Worm (Caenorhabditis elegans) whole organism, L3 larva: ENCODE results near the gene srw-120.

Experiments
- elt-1 ChIP-seq: fragments of 150-350 bp; optimal IDR thresholded peaks from 2 replicates; lab custom pipeline; 2014; ENCODE audit warnings: missing biosample characterization, missing genetic modification characterization
- mdl-1 ChIP-seq: fragments of 150-350 bp; optimal IDR thresholded peaks from 2 replicates; lab custom pipeline; 2014; ENCODE audit warnings: missing biosample characterization, missing genetic modification characterization
- nhr-11 ChIP-seq: fragments of 150-350 bp; optimal IDR thresholded peaks from 2 replicates; lab custom pipeline; 2014; ENCODE audit warnings: missing biosample characterization, missing genetic modification characterization
- nhr-237 ChIP-seq: fragments of 150-350 bp; optimal IDR thresholded peaks from 2 replicates; lab custom pipeline; 2014; ENCODE audit warnings: missing biosample characterization, missing genetic modification characterization
- skn-1 ChIP-seq: fragments of 150-350 bp; optimal IDR thresholded peaks from 2 replicates; lab custom pipeline; 2014; ENCODE audit warnings: missing biosample characterization, missing genetic modification characterization
- ztf-11 ChIP-seq: fragments of 150-350 bp; optimal IDR thresholded peaks from 2 replicates; lab custom pipeline; 2014; ENCODE audit warnings: missing biosample characterization, missing genetic modification characterization

- no peak for TF ChIP-seq nhr-11 (tag; lab: Kevin White, UChicago)
- TF ChIP-seq ztf-11 (tag; lab: Kevin White, UChicago) = no peak
- TF ChIP-seq nhr-237 = no peak
- no peak for TF ChIP-seq elt-1 (tag; lab: Kevin White, UChicago)
- TF ChIP-seq mdl-1 = no peak
- TF ChIP-seq skn-1 (tag; lab: Kevin White, UChicago) = no peak
Measured at ce11 chrV:3028205-3028604, 32.2 kb upstream of the srw-120 start, which contains the start of gene asp-7.
